Fruit fly (Drosophila melanogaster) whole organism, embryonic: Measurements from ENCODE around the gene Cpr65Ea.
A peak's percentile ranks its signal among the peaks of the same experiment; 100 is the strongest.

Source experiments
- Aef1 ChIP-seq: fragments of 200-800 bp; sonication (Bioruptor generic); IDR thresholded peaks from 3 replicates; pipeline ENCODE4 v1.3.6; 2022; ENCODE audit warnings: missing biosample characterization, missing genetic modification characterization
- Bgb ChIP-seq: fragments of 200-800 bp; sonication (Bioruptor generic); IDR thresholded peaks from 2 replicates; pipeline ENCODE4 v1.3.6; 2022; ENCODE audit warnings: missing biosample characterization, missing genetic modification characterization; ENCODE audit not compliant: partially characterized antibody
- BtbVII ChIP-seq: fragments of 200-800 bp; sonication (Bioruptor generic); optimal IDR thresholded peaks from 3 replicates; lab custom pipeline; 2017; ENCODE audit warnings: missing biosample characterization, mild to moderate bottlenecking, missing genetic modification characterization
- CG12236 ChIP-seq: fragments of 200-800 bp; sonication (Bioruptor generic); optimal IDR thresholded peaks from 2 replicates; lab custom pipeline; 2016; ENCODE audit warnings: missing biosample characterization, missing genetic modification characterization
- CG12299 ChIP-seq: fragments of 200-800 bp; sonication (Bioruptor generic); optimal IDR thresholded peaks from 2 replicates; lab custom pipeline; 2018; ENCODE audit warnings: missing biosample characterization, mild to moderate bottlenecking, missing genetic modification characterization
- CG12391 ChIP-seq: fragments of 200-800 bp; sonication (Bioruptor generic); optimal IDR thresholded peaks from 3 replicates; lab custom pipeline; 2018; ENCODE audit warnings: missing biosample characterization, mild to moderate bottlenecking, missing genetic modification characterization, moderate library complexity
- CG13287 ChIP-seq: fragments of 200-800 bp; sonication (Bioruptor generic); IDR thresholded peaks from 2 replicates; pipeline ENCODE4 v1.3.6; 2022; ENCODE audit warnings: missing biosample characterization, missing genetic modification characterization; ENCODE audit not compliant: partially characterized antibody
- CG16813 ChIP-seq: fragments of 200-800 bp; sonication (Bioruptor generic); IDR thresholded peaks from 3 replicates; pipeline ENCODE4 v1.3.6; 2022; ENCODE audit warnings: missing biosample characterization, missing genetic modification characterization; ENCODE audit not compliant: partially characterized antibody
- CG17186 ChIP-seq: fragments of 200-800 bp; sonication (Bioruptor generic); optimal IDR thresholded peaks from 3 replicates; lab custom pipeline; 2017; ENCODE audit warnings: missing biosample characterization, missing genetic modification reagents, missing genetic modification characterization
- CG17385 ChIP-seq: fragments of 200-800 bp; sonication (Bioruptor generic); optimal IDR thresholded peaks from 3 replicates; lab custom pipeline; 2018; ENCODE audit warnings: missing biosample characterization, mild to moderate bottlenecking, missing genetic modification characterization
- CG17829 ChIP-seq: fragments of 200-800 bp; optimal IDR thresholded peaks from 2 replicates; lab custom pipeline; 2019; ENCODE audit warnings: missing biosample characterization, mild to moderate bottlenecking, missing genetic modification characterization, moderate library complexity
- CG18599 ChIP-seq: fragments of 200-800 bp; sonication (Bioruptor generic); optimal IDR thresholded peaks from 3 replicates; lab custom pipeline; 2017; ENCODE audit warnings: missing biosample characterization, missing genetic modification characterization, mild to moderate bottlenecking, moderate library complexity, missing genetic modification reagents
- CG2116 ChIP-seq: fragments of 200-800 bp; sonication (Bioruptor generic); optimal IDR thresholded peaks from 3 replicates; lab custom pipeline; 2018; ENCODE audit warnings: missing biosample characterization, mild to moderate bottlenecking, missing genetic modification characterization
- CG31388 ChIP-seq: fragments of 200-800 bp; sonication (Bioruptor generic); optimal IDR thresholded peaks from 2 replicates; lab custom pipeline; 2016; ENCODE audit warnings: missing biosample characterization, missing genetic modification characterization
- CG4424 ChIP-seq: fragments of 200-800 bp; sonication (Bioruptor generic); optimal IDR thresholded peaks from 3 replicates; lab custom pipeline; 2016; ENCODE audit warnings: missing biosample characterization, missing genetic modification characterization
- CG4730 ChIP-seq: fragments of 200-800 bp; sonication (Bioruptor generic); IDR thresholded peaks from 2 replicates; pipeline ENCODE4 v1.3.6; 2022; ENCODE audit warnings: missing biosample characterization, missing genetic modification characterization
- CG6175 ChIP-seq: fragments of 200-800 bp; sonication (Bioruptor generic); IDR thresholded peaks from 3 replicates; pipeline ENCODE4 v1.3.6; 2022; ENCODE audit warnings: missing biosample characterization, missing genetic modification characterization
- CG7357 ChIP-seq: fragments of 200-800 bp; sonication (Bioruptor generic); IDR thresholded peaks from 3 replicates; pipeline ENCODE4 v1.3.6; 2022; ENCODE audit warnings: missing biosample characterization, missing genetic modification characterization
- CG8281 ChIP-seq: fragments of 200-800 bp; sonication (Bioruptor generic); optimal IDR thresholded peaks from 2 replicates; lab custom pipeline; 2018; ENCODE audit warnings: missing biosample characterization, mild to moderate bottlenecking, missing genetic modification characterization, moderate library complexity
- CoRest ChIP-seq: fragments of 200-800 bp; sonication (Bioruptor generic); optimal IDR thresholded peaks from 3 replicates; lab custom pipeline; 2018; ENCODE audit warnings: missing biosample characterization, mild to moderate bottlenecking, missing genetic modification characterization, moderate library complexity
- Dfd ChIP-seq, 2 experiments: fragments of >200 bp; optimal IDR thresholded peaks; 2 replicates each; lab custom pipeline; 2017; ENCODE audit warnings: missing biosample characterization in 2 of 2, missing genetic modification characterization in 2 of 2
- Drgx ChIP-seq: fragments of 200-800 bp; sonication (Bioruptor generic); IDR thresholded peaks from 2 replicates; pipeline ENCODE4 v1.3.6; 2022; ENCODE audit warnings: missing biosample characterization, missing genetic modification characterization
- E2f1 ChIP-seq: fragments of 200-800 bp; sonication (Bioruptor generic); IDR thresholded peaks from 2 replicates; pipeline ENCODE4 v1.3.6; 2022; ENCODE audit warnings: missing biosample characterization, missing genetic modification characterization
- HLH4C ChIP-seq: fragments of 200-800 bp; sonication (Bioruptor generic); IDR thresholded peaks from 3 replicates; pipeline ENCODE4 v1.3.6; 2022; ENCODE audit warnings: missing biosample characterization, missing genetic modification characterization; ENCODE audit not compliant: partially characterized antibody
- Jarid2 ChIP-seq: fragments of 200-800 bp; sonication (Bioruptor generic); optimal IDR thresholded peaks from 3 replicates; lab custom pipeline; 2017; ENCODE audit warnings: mild to moderate bottlenecking, missing biosample characterization, missing genetic modification reagents, missing genetic modification characterization
- Nf-YC ChIP-seq: fragments of 200-800 bp; optimal IDR thresholded peaks from 3 replicates; lab custom pipeline; 2019; ENCODE audit warnings: missing biosample characterization, mild to moderate bottlenecking, missing genetic modification characterization, moderate library complexity
- NfI ChIP-seq: fragments of 200-800 bp; sonication (Bioruptor generic); optimal IDR thresholded peaks from 3 replicates; lab custom pipeline; 2018; ENCODE audit warnings: missing biosample characterization, mild to moderate bottlenecking, missing genetic modification characterization, moderate library complexity
- Side ChIP-seq: fragments of 200-800 bp; sonication (Bioruptor generic); optimal IDR thresholded peaks from 2 replicates; lab custom pipeline; 2016; ENCODE audit warnings: missing biosample characterization, missing genetic modification characterization
- ato ChIP-seq: fragments of 200-800 bp; sonication (Bioruptor generic); IDR thresholded peaks from 2 replicates; pipeline ENCODE4 v1.3.6; 2022; ENCODE audit warnings: missing biosample characterization, missing genetic modification characterization; ENCODE audit not compliant: partially characterized antibody
- bbx ChIP-seq: fragments of 200-800 bp; sonication (Bioruptor generic); IDR thresholded peaks from 2 replicates; pipeline ENCODE4 v1.3.6; 2022; ENCODE audit warnings: missing biosample characterization, missing genetic modification characterization; ENCODE audit not compliant: partially characterized antibody
- bowl ChIP-seq: fragments of 200-800 bp; sonication (Bioruptor generic); IDR thresholded peaks from 2 replicates; pipeline ENCODE4 v1.3.6; 2022; ENCODE audit warnings: missing biosample characterization, missing genetic modification characterization
- caup ChIP-seq: fragments of 200-800 bp; sonication (Bioruptor generic); optimal IDR thresholded peaks from 3 replicates; lab custom pipeline; 2017; ENCODE audit warnings: missing biosample characterization, mild to moderate bottlenecking, missing genetic modification characterization, moderate library complexity; ENCODE audit not compliant: severe bottlenecking
- corto ChIP-seq: fragments of 200-800 bp; sonication (Bioruptor generic); optimal IDR thresholded peaks from 2 replicates; lab custom pipeline; 2016; ENCODE audit warnings: missing biosample characterization, mild to moderate bottlenecking, missing genetic modification characterization, moderate library complexity
- ftz-f1 ChIP-seq: fragments of 200-800 bp; sonication (Bioruptor generic); optimal IDR thresholded peaks from 2 replicates; lab custom pipeline; 2016; ENCODE audit warnings: missing biosample characterization, missing genetic modification characterization
- mld ChIP-seq: fragments of 200-800 bp; sonication (Bioruptor generic); IDR thresholded peaks from 3 replicates; pipeline ENCODE4 v1.3.6; 2022; ENCODE audit warnings: missing biosample characterization, missing genetic modification characterization; ENCODE audit not compliant: partially characterized antibody
- nerfin-2 ChIP-seq: fragments of 200-800 bp; sonication (Bioruptor generic); IDR thresholded peaks from 2 replicates; pipeline ENCODE4 v1.3.6; 2022; ENCODE audit warnings: missing biosample characterization, missing genetic modification characterization; ENCODE audit not compliant: partially characterized antibody
- pb ChIP-seq: fragments of 200-800 bp; sonication (Bioruptor generic); optimal IDR thresholded peaks from 3 replicates; lab custom pipeline; 2016; ENCODE audit warnings: missing biosample characterization, missing genetic modification characterization
- pita ChIP-seq: fragments of 200-800 bp; sonication (Bioruptor generic); optimal IDR thresholded peaks from 2 replicates; lab custom pipeline; 2017; ENCODE audit warnings: missing biosample characterization, mild to moderate bottlenecking, missing genetic modification characterization
- pum ChIP-seq: fragments of 200-800 bp; sonication (Bioruptor generic); optimal IDR thresholded peaks from 2 replicates; lab custom pipeline; 2016; ENCODE audit warnings: missing biosample characterization, missing genetic modification characterization
- tin ChIP-seq: fragments of 200-800 bp; sonication (Bioruptor generic); optimal IDR thresholded peaks from 3 replicates; lab custom pipeline; 2016; ENCODE audit warnings: missing biosample characterization, missing genetic modification characterization
- trem ChIP-seq: fragments of 200-800 bp; optimal IDR thresholded peaks from 3 replicates; lab custom pipeline; 2019; ENCODE audit warnings: missing biosample characterization, mild to moderate bottlenecking, missing genetic modification characterization, moderate library complexity
- unpg ChIP-seq: fragments of 200-800 bp; sonication (Bioruptor generic); optimal IDR thresholded peaks from 3 replicates; lab custom pipeline; 2018; ENCODE audit warnings: missing biosample characterization, mild to moderate bottlenecking, missing genetic modification characterization, moderate library complexity
- vvl ChIP-seq: fragments of 200-800 bp; sonication (Bioruptor generic); IDR thresholded peaks from 2 replicates; pipeline ENCODE4 v1.3.6; 2022; ENCODE audit warnings: missing biosample characterization, missing genetic modification characterization

Cpr65Ea gene

DNA sequence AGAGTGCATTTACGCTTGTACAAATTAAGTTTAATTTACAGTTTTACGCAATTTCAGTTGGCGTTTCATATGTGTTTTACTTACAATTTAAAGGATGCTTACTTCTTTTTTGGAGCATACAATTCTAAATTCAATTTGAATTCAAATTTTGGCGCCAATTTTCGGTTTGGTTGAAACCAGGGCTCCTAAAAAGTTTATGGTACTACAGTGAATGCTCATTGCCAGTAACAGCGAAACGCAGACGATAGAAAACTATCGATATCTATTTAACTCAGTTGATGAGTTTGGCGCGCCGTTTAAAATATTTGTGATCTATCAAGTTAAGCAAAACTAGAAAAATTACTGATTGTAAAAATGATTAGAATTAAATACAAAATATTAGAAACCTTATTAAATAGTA is 7.6 kb upstream of the Cpr65Ea start (continued):
- TF ChIP-seq Dfd (GFP tag; optimal IDR thresholded peaks at IDR 0.05; lab: Kevin White, UChicago) (no peak), CG6175 (GFP tag; lab: Robert Waterston, UW) (no peak), pum (GFP tag; lab: Kevin White, UChicago) (no peak), unpg (GFP tag; lab: Kevin White, UChicago) (no peak), trem (no peak), CG12299 (tag; lab: Kevin White, UChicago) (no peak), E2f1 (GFP tag; lab: Robert Waterston, UW) (no peak), CG16813 (GFP tag; lab: Robert Waterston, UW) (peak; percentile 40; the same call in 1 of the 3 replicates), vvl (GFP tag; lab: Robert Waterston, UW) (peak; percentile 56), bbx (GFP tag; lab: Robert Waterston, UW) (peak; percentile 56), CG17829 (tag; lab: Kevin White, UChicago) (no peak), Jarid2 (no peak), NfI (no peak), CG12391 (tag; lab: Kevin White, UChicago) (no peak), CG17186 (GFP tag; lab: Kevin White, UChicago) (no peak), CG18599 (GFP tag; lab: Kevin White, UChicago) (no peak), bowl (GFP tag; lab: Robert Waterston, UW) (no peak), Nf-YC (tag; lab: Kevin White, UChicago) (no peak), CG31388 (GFP tag; lab: Kevin White, UChicago) (no peak), CG12236 (GFP tag; lab: Kevin White, UChicago) (no peak), CG13287 (GFP tag; lab: Robert Waterston, UW) (peak; percentile 72), corto (GFP tag; lab: Kevin White, UChicago) (no peak), nerfin-2 (GFP tag; lab: Robert Waterston, UW) (peak; percentile 47), HLH4C (GFP tag; lab: Robert Waterston, UW) (peak; percentile 57), Drgx (no peak), pb (GFP tag; lab: Kevin White, UChicago) (no peak), CG17385 (no peak), CG7357 (GFP tag; lab: Robert Waterston, UW) (no peak), BtbVII (GFP tag; lab: Kevin White, UChicago) (no peak), Aef1 (GFP tag; lab: Robert Waterston, UW) (no peak), CG8281 (tag; lab: Kevin White, UChicago) (no peak), mld (GFP tag; lab: Robert Waterston, UW) (peak; percentile 51; the same call in 1 of the 3 replicates), pita (GFP tag; lab: Kevin White, UChicago) (no peak), CoRest (tag; lab: Kevin White, UChicago) (no peak), Bgb (GFP tag; lab: Robert Waterston, UW) (peak; percentile 73), CG2116 (peak; percentile 77), ato (peak; percentile 58; the same call in 1 of the 2 replicates)

DNA sequence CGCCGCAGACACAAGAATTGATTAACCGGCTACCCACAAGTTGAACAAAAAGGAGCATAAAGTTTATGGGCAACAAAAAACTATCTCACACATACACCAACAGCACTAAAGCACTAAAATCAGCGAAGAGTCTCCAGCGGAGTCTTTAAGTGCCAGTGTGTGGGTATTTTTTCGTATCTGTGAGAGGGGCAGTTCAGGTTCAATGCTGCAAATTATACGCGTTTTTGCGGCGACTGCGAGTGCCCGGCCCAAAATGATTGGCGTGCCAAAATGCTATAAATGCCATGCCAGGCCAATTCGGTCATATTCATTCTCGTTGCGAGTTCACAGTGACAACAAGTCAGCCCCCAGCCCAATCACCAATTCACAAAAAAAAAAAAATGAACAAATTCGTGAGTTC is 6.5 kb upstream of the Cpr65Ea start, which contains the start of gene Cpr65Ec:
TSS of gene Cpr65Ec (plus strand) at position 301 of the 400 bp plus-strand sequence.
- TF ChIP-seq CG12391 (tag; lab: Kevin White, UChicago) (no peak), Side (GFP tag; lab: Kevin White, UChicago) (no peak), tin (GFP tag; lab: Kevin White, UChicago) (no peak), CG4730 (GFP tag; lab: Robert Waterston, UW) (no peak), CG4424 (GFP tag; lab: Kevin White, UChicago) (no peak), caup (GFP tag; lab: Kevin White, UChicago) (no peak), ftz-f1 (GFP tag; lab: Kevin White, UChicago) (no peak)
